Worm (Caenorhabditis elegans): ENCODE data around the gene F57G9.3.

Gene F57G9.3

ce11 chrII:12380888-12381287, 29.1 kb downstream of the F57G9.3 start:
- TF ChIP-seq nhr-12 (tag; optimal IDR thresholded peaks at IDR 0.05) (no peak), ceh-9 (tag; optimal IDR thresholded peaks at IDR 0.05) (no peak), lsy-12 (tag; optimal IDR thresholded peaks at IDR 0.05) (no peak), nhr-23 (tag; optimal IDR thresholded peaks at IDR 0.05) (no peak), mdl-1 (tag; optimal IDR thresholded peaks at IDR 0.05) (no peak), nhr-77 (tag; optimal IDR thresholded peaks at IDR 0.05) (no peak), nhr-237 (tag; optimal IDR thresholded peaks at IDR 0.05) (no peak), elt-2 (tag; optimal IDR thresholded peaks at IDR 0.05) (no peak), lin-39 (tag; optimal IDR thresholded peaks at IDR 0.05) (no peak), unc-62 (GFP tag; optimal IDR thresholded peaks at IDR 0.05) (no peak), lin-15B (tag; optimal IDR thresholded peaks at IDR 0.05) (no peak), nfya-1 (tag; optimal IDR thresholded peaks at IDR 0.05; ENCODE audit: insufficient read depth) (no peak), pqm-1 (tag; optimal IDR thresholded peaks at IDR 0.05) (no peak)

DNA sequence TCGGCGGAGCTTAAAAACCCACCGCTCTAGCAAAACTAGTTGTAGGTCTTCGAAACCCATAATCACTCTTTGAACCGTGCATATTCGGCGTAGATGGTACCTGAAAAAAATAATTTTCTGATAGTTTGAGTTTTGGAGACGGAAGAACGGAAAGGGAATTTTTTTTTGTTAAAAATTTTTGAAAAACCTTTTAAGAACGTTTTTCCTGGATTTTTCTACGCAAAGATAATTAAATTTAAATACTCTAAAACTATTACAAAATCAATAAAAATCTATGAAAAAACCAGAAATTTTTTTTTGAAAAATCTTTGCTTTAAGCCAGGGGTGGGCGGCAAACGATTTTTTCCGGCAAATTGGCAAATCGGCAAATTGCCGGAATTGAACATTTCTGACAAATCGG, 30.6 kb downstream of the F57G9.3 start, which contains the start of gene marc-5:
TSS of gene marc-5 (minus strand) at position 101 of the 400 bp plus-strand sequence.
- no peak for TF ChIP-seq skn-1 (tag; optimal IDR thresholded peaks at IDR 0.05)
- no peak for TF ChIP-seq sea-2 (GFP tag; optimal IDR thresholded peaks at IDR 0.05)
- no peak for TF ChIP-seq mml-1 (tag; optimal IDR thresholded peaks at IDR 0.05)
- TF ChIP-seq zag-1 (tag; optimal IDR thresholded peaks at IDR 0.05) = no peak
- TF ChIP-seq daf-12 (tag; optimal IDR thresholded peaks at IDR 0.05) = no peak
- no peak for TF ChIP-seq nhr-23 (tag; optimal IDR thresholded peaks at IDR 0.05)
- TF ChIP-seq nhr-25 (tag; optimal IDR thresholded peaks at IDR 0.05) = no peak
- no peak for TF ChIP-seq ama-1 (optimal IDR thresholded peaks at IDR 0.05)
- TF ChIP-seq unc-39 (tag; optimal IDR thresholded peaks at IDR 0.05) = no peak
- no peak for TF ChIP-seq nhr-67 (tag; optimal IDR thresholded peaks at IDR 0.05)
- TF ChIP-seq ztf-4 (tag; optimal IDR thresholded peaks at IDR 0.05) = no peak
- TF ChIP-seq fos-1 (tag; optimal IDR thresholded peaks at IDR 0.05) = no peak
- no peak for TF ChIP-seq ztf-11 (tag; optimal IDR thresholded peaks at IDR 0.05)
- TF ChIP-seq elt-2 (tag; optimal IDR thresholded peaks at IDR 0.05) = no peak
- no peak for TF ChIP-seq aly-2 (tag; optimal IDR thresholded peaks at IDR 0.05)
- no peak for TF ChIP-seq hmg-11 (tag; optimal IDR thresholded peaks at IDR 0.05)
- no peak for TF ChIP-seq nhr-28 (tag; optimal IDR thresholded peaks at IDR 0.05)
- no peak for TF ChIP-seq pha-4 (tag; optimal IDR thresholded peaks at IDR 0.05)
- no peak for TF ChIP-seq egl-27 (tag; optimal IDR thresholded peaks at IDR 0.05)
- no peak for TF ChIP-seq lsy-12 (tag; optimal IDR thresholded peaks at IDR 0.05)

DNA sequence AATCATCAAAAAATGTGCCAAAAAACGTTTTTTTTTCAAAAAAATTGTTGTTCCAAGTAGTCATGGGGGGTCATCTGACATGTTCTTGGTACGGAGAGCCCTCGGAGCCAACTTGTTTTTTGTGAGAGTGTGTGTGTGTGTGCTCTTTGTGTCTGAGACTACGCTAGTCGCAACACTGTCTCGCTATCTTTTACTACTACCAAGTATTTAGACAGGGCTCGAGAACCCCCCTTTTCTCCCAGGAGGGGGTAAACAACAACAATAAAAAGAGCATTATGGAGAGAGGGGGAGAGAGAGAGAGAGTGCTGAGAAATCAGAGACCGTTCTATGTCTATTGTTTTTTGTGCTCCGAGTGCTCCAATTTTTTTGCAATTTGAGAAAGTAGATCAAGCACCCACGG, 31.2 kb downstream of the F57G9.3 start:
- TF ChIP-seq fos-1 (tag; optimal IDR thresholded peaks at IDR 0.05) = no peak
- no peak for TF ChIP-seq lin-15B (tag; optimal IDR thresholded peaks at IDR 0.05)
- no peak for TF ChIP-seq ceh-28 (tag; optimal IDR thresholded peaks at IDR 0.05)
- no peak for TF ChIP-seq nhr-77 (tag; optimal IDR thresholded peaks at IDR 0.05)
- TF ChIP-seq ztf-4 (tag; optimal IDR thresholded peaks at IDR 0.05) = no peak
- peak; percentile 77 for TF ChIP-seq pha-4 (tag; optimal IDR thresholded peaks at IDR 0.05)
- TF ChIP-seq lin-39 (tag; optimal IDR thresholded peaks at IDR 0.05) = peak; percentile 52
- TF ChIP-seq egl-5 (tag; optimal IDR thresholded peaks at IDR 0.05) = peak; percentile 79
- no peak for TF ChIP-seq elt-2 (tag; optimal IDR thresholded peaks at IDR 0.05)
- TF ChIP-seq mml-1 (tag; optimal IDR thresholded peaks at IDR 0.05) = no peak
- no peak for TF ChIP-seq lsy-12 (tag; optimal IDR thresholded peaks at IDR 0.05)
- no peak for TF ChIP-seq elt-3 (tag; optimal IDR thresholded peaks at IDR 0.05)
- no peak for TF ChIP-seq nhr-25 (tag; optimal IDR thresholded peaks at IDR 0.05)
- TF ChIP-seq nfya-1 (tag; optimal IDR thresholded peaks at IDR 0.05; ENCODE audit: insufficient read depth) = peak; percentile 5

DNA sequence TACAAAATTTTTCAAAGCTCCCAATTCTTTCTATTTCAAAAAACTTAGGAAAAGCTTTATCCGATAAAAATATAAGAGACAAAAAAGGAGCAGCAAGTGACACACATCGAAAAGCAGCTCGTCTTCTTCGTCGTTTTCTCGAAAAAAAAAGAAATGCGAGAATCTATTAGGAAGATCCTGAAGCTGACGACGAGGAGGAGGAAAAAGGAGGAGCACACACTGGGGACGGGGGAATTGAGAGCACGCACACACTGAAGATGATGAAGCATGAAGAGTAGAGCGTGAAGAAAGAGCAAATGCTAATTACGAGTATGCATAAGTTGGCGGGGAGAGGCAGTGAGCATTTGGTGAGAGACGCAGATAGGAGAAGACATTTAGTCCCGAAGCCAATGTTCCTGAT, 36.1 kb downstream of the F57G9.3 start:
- TF ChIP-seq nfya-1 (tag; optimal IDR thresholded peaks at IDR 0.05; ENCODE audit: insufficient read depth) (peak; percentile 8), jun-1 (tag; optimal IDR thresholded peaks at IDR 0.05) (no peak)

ce11 chrII:12369202-12369601, 40.8 kb downstream of the F57G9.3 start:
- TF ChIP-seq sea-2 (GFP tag; optimal IDR thresholded peaks at IDR 0.05) = no peak
- TF ChIP-seq egl-27 (tag; optimal IDR thresholded peaks at IDR 0.05) = no peak
- no peak for TF ChIP-seq ceh-28 (tag; optimal IDR thresholded peaks at IDR 0.05)
- no peak for TF ChIP-seq aly-2 (tag; optimal IDR thresholded peaks at IDR 0.05)
- TF ChIP-seq nhr-23 (tag; optimal IDR thresholded peaks at IDR 0.05) = no peak
- TF ChIP-seq tbx-2 (tag; optimal IDR thresholded peaks at IDR 0.05) = no peak
- no peak for TF ChIP-seq ama-1 (optimal IDR thresholded peaks at IDR 0.05)
- no peak for TF ChIP-seq elt-2 (tag; optimal IDR thresholded peaks at IDR 0.05)
- TF ChIP-seq ztf-4 (tag; optimal IDR thresholded peaks at IDR 0.05) = no peak
- TF ChIP-seq daf-12 (tag; optimal IDR thresholded peaks at IDR 0.05) = no peak
- no peak for TF ChIP-seq lin-39 (tag; optimal IDR thresholded peaks at IDR 0.05)
- no peak for TF ChIP-seq mml-1 (tag; optimal IDR thresholded peaks at IDR 0.05)
- no peak for TF ChIP-seq ceh-82 (tag; optimal IDR thresholded peaks at IDR 0.05)
- TF ChIP-seq R02D3.7 (tag; optimal IDR thresholded peaks at IDR 0.05) = no peak
- no peak for TF ChIP-seq ztf-11 (tag; optimal IDR thresholded peaks at IDR 0.05)
- TF ChIP-seq nhr-76 (tag; optimal IDR thresholded peaks at IDR 0.05) = no peak
- no peak for TF ChIP-seq snpc-4 (tag; optimal IDR thresholded peaks at IDR 0.05)

All from whole organism, L3 larva.